Fruit fly (Drosophila melanogaster) whole organism, prepupa: ENCODE measurements around the gene CG10510.

Experiments
- Blimp-1 ChIP-seq: fragments of 200-800 bp; sonication (Bioruptor generic); optimal IDR thresholded peaks from 3 replicates; lab custom pipeline; 2017; ENCODE audit warnings: missing biosample characterization, missing genetic modification characterization, mild to moderate bottlenecking, moderate library complexity, missing genetic modification reagents
- CG15336 ChIP-seq: fragments of 200-800 bp; sonication (Bioruptor generic); IDR thresholded peaks from 2 replicates; pipeline ENCODE4 v1.3.6; 2022; ENCODE audit warnings: missing biosample characterization, missing genetic modification characterization
- CG4318 ChIP-seq: fragments of 200-800 bp; sonication (Bioruptor generic); optimal IDR thresholded peaks from 3 replicates; lab custom pipeline; 2017; ENCODE audit warnings: missing biosample characterization, mild to moderate bottlenecking, missing genetic modification characterization
- CG6276 ChIP-seq: fragments of 200-800 bp; sonication (Bioruptor generic); optimal IDR thresholded peaks from 2 replicates; lab custom pipeline; 2017; ENCODE audit warnings: missing biosample characterization, mild to moderate bottlenecking, missing genetic modification characterization
- CG8632 ChIP-seq: fragments of 200-800 bp; sonication (Bioruptor generic); optimal IDR thresholded peaks from 3 replicates; lab custom pipeline; 2016; ENCODE audit warnings: missing biosample characterization, missing genetic modification characterization
- Gug ChIP-seq: fragments of 200-800 bp; sonication (Bioruptor generic); IDR thresholded peaks from 2 replicates; pipeline ENCODE4 v1.3.6; 2022; ENCODE audit warnings: missing biosample characterization, missing genetic modification characterization
- OdsH ChIP-seq: fragments of 200-800 bp; sonication (Bioruptor generic); optimal IDR thresholded peaks from 3 replicates; lab custom pipeline; 2016; ENCODE audit warnings: missing biosample characterization, missing genetic modification characterization
- Sox102F ChIP-seq: fragments of 200-800 bp; sonication (Bioruptor generic); optimal IDR thresholded peaks from 2 replicates; lab custom pipeline; 2016; ENCODE audit warnings: missing biosample characterization, mild to moderate bottlenecking, missing genetic modification characterization
- achi ChIP-seq: fragments of 200-800 bp; sonication (Bioruptor generic); optimal IDR thresholded peaks from 3 replicates; lab custom pipeline; 2016; ENCODE audit warnings: missing biosample characterization, missing genetic modification characterization
- salr ChIP-seq, 2 experiments: fragments of 200-800 bp; sonication (Bioruptor generic); optimal IDR thresholded peaks; 3 replicates each; lab custom pipeline; 2016 to 2018; ENCODE audit warnings: missing biosample characterization in 2 of 2, missing genetic modification characterization in 2 of 2, mild to moderate bottlenecking in 1 of 2

DNA sequence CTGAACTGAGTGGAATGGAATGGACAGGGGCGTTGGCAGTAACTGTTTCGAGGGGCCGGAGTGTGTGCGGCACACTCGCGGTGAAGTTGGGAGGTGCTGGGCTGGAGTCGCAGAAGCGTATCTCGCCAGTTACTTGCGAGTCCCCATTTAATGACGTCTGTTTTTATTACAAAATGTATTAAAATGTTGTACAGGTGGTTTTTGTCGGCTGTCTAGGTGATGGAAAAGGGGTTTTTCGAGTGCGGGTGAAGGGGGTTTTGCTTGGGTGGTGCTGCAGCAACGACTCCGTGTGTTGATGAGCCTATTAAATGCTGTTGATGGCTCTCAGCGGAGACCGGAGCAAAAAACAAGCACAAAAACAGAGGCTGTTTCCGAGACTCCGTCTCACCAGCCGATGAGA, 41.5 kb upstream of the CG10510 start:
- peak; percentile 36 for TF ChIP-seq CG6276 (GFP tag; lab: Kevin White, UChicago)
- peak; percentile 69 for TF ChIP-seq CG15336 (GFP tag; lab: Robert Waterston, UW)
- peak; percentile 29 for TF ChIP-seq Sox102F (GFP tag; lab: Kevin White, UChicago)
- no peak for TF ChIP-seq Blimp-1 (GFP tag; lab: Kevin White, UChicago)
- peak; percentile 1 for TF ChIP-seq CG4318
- peak; percentile 54 for TF ChIP-seq Gug (GFP tag; lab: Robert Waterston, UW)
- TF ChIP-seq CG8632 (GFP tag; lab: Kevin White, UChicago) = peak; percentile 61
- TF ChIP-seq salr (GFP tag; optimal IDR thresholded peaks at IDR 0.05; lab: Kevin White, UChicago) = peak in 1 of 2 experiments; percentile 49
- TF ChIP-seq OdsH (GFP tag; lab: Kevin White, UChicago) = peak; percentile 62
- peak; percentile 49 for TF ChIP-seq achi
